Worm (Caenorhabditis elegans): ENCODE measurements around the gene eef-1B.2.

Gene eef-1B.2

ce11 chrIV:15063789-15064188 lies 26.7 kb downstream of the eef-1B.2 start:
- TF ChIP-seq lin-11 (tag; optimal IDR thresholded peaks at IDR 0.05) (no peak), ZK546.5 (tag; optimal IDR thresholded peaks at IDR 0.05) (no peak), skn-1 (tag; optimal IDR thresholded peaks at IDR 0.05) (no peak)

- TF ChIP-seq mbf-1 (tag; optimal IDR thresholded peaks at IDR 0.05) (no peak), ama-1 (optimal IDR thresholded peaks at IDR 0.05) (no peak), skn-1 (tag; optimal IDR thresholded peaks at IDR 0.05) (no peak), dmd-4 (tag; optimal IDR thresholded peaks at IDR 0.05) (no peak), F13H6.1 (tag; optimal IDR thresholded peaks at IDR 0.05) (no peak), elt-3 (tag; optimal IDR thresholded peaks at IDR 0.05) (no peak), blmp-1 (tag; optimal IDR thresholded peaks at IDR 0.05; ENCODE audit: insufficient read depth) (no peak), egl-27 (tag; optimal IDR thresholded peaks at IDR 0.05) (no peak), crh-2 (tag; optimal IDR thresholded peaks at IDR 0.05) (no peak), nhr-23 (tag; optimal IDR thresholded peaks at IDR 0.05) (no peak), nhr-21 (tag; optimal IDR thresholded peaks at IDR 0.05) (no peak), nhr-129 (tag; optimal IDR thresholded peaks at IDR 0.05) (no peak), ztf-11 (tag; optimal IDR thresholded peaks at IDR 0.05) (no peak), mab-5 (tag; optimal IDR thresholded peaks at IDR 0.05) (no peak), lin-13 (GFP tag; optimal IDR thresholded peaks at IDR 0.05) (no peak), lin-11 (tag; optimal IDR thresholded peaks at IDR 0.05) (no peak), sma-9 (GFP tag; optimal IDR thresholded peaks at IDR 0.05) (no peak), sma-9 (tag; optimal IDR thresholded peaks at IDR 0.05) (no peak)
Observed at ce11 chrIV:15065653-15066052, 28.5 kb downstream of the eef-1B.2 start, which contains the start of gene Y41E3.18. Gene Y41E3.18 (minus strand): TSS chrIV:15065753.

- TF ChIP-seq nhr-77 (tag; optimal IDR thresholded peaks at IDR 0.05) (no peak), mab-5 (tag; optimal IDR thresholded peaks at IDR 0.05) (no peak), mbf-1 (tag; optimal IDR thresholded peaks at IDR 0.05) (no peak), fos-1 (tag; optimal IDR thresholded peaks at IDR 0.05) (no peak), lin-11 (tag; optimal IDR thresholded peaks at IDR 0.05) (no peak), nhr-25 (tag; optimal IDR thresholded peaks at IDR 0.05) (no peak), unc-55 (GFP tag; optimal IDR thresholded peaks at IDR 0.05) (no peak), ceh-16 (tag; optimal IDR thresholded peaks at IDR 0.05) (no peak), C34F6.9 (tag; optimal IDR thresholded peaks at IDR 0.05) (no peak), sem-4 (tag; optimal IDR thresholded peaks at IDR 0.05) (no peak), lin-39 (tag; optimal IDR thresholded peaks at IDR 0.05) (no peak), nhr-237 (tag; optimal IDR thresholded peaks at IDR 0.05) (no peak), unc-62 (GFP tag; optimal IDR thresholded peaks at IDR 0.05) (no peak), alr-1 (tag; optimal IDR thresholded peaks at IDR 0.05) (no peak), blmp-1 (tag; optimal IDR thresholded peaks at IDR 0.05; ENCODE audit: insufficient read depth) (no peak), sma-9 (GFP tag; optimal IDR thresholded peaks at IDR 0.05) (no peak), sma-9 (tag; optimal IDR thresholded peaks at IDR 0.05) (no peak), dmd-4 (tag; optimal IDR thresholded peaks at IDR 0.05) (no peak), Y55F3AM.14 (GFP tag; optimal IDR thresholded peaks at IDR 0.05) (no peak), gmeb-1 (tag; optimal IDR thresholded peaks at IDR 0.05) (no peak), snpc-4 (tag; optimal IDR thresholded peaks at IDR 0.05) (no peak)
Observed at ce11 chrIV:15068818-15069217, 31.7 kb downstream of the eef-1B.2 start, which contains the start of gene srt-48. Gene srt-48 (minus strand): TSS chrIV:15068918.

ce11 chrIV:15074392-15074791 lies 37.3 kb downstream of the eef-1B.2 start, which contains the start of gene srt-50:
Gene srt-50 (plus strand): TSS chrIV:15074692.
- TF ChIP-seq nhr-129 (tag; optimal IDR thresholded peaks at IDR 0.05) = no peak
- no peak for TF ChIP-seq sma-9 (GFP tag; optimal IDR thresholded peaks at IDR 0.05)
- no peak for TF ChIP-seq sma-9 (tag; optimal IDR thresholded peaks at IDR 0.05)
- TF ChIP-seq elt-3 (tag; optimal IDR thresholded peaks at IDR 0.05) = no peak
- TF ChIP-seq gmeb-1 (tag; optimal IDR thresholded peaks at IDR 0.05) = no peak
- TF ChIP-seq sma-3 (GFP tag; optimal IDR thresholded peaks at IDR 0.05) = no peak
- TF ChIP-seq egl-27 (tag; optimal IDR thresholded peaks at IDR 0.05) = no peak
- TF ChIP-seq blmp-1 (tag; optimal IDR thresholded peaks at IDR 0.05; ENCODE audit: insufficient read depth) = no peak
- TF ChIP-seq unc-62 (GFP tag; optimal IDR thresholded peaks at IDR 0.05) = no peak
